Worm (Caenorhabditis elegans) whole organism, late embryonic: Measurements from ENCODE around the gene Y51B9A.14.

Source experiments
- F13H6.1 ChIP-seq: sonication (generic microtip); optimal IDR thresholded peaks from 2 replicates; lab custom pipeline; 2016; ENCODE audit warnings: missing genetic modification characterization, missing compliant biosample characterization
- ceh-24 ChIP-seq: sonication (generic microtip); optimal IDR thresholded peaks from 2 replicates; lab custom pipeline; 2016; ENCODE audit warnings: mild to moderate bottlenecking, missing genetic modification characterization, missing compliant biosample characterization
- fkh-10 ChIP-seq: fragments of 150-350 bp; optimal IDR thresholded peaks from 2 replicates; lab custom pipeline; 2014; ENCODE audit warnings: missing biosample characterization, missing genetic modification reagents, missing genetic modification characterization
- pha-4 ChIP-seq: fragments of 150-350 bp; optimal IDR thresholded peaks from 2 replicates; lab custom pipeline; 2018; ENCODE audit warnings: missing biosample characterization, missing genetic modification reagents, missing genetic modification characterization

DNA sequence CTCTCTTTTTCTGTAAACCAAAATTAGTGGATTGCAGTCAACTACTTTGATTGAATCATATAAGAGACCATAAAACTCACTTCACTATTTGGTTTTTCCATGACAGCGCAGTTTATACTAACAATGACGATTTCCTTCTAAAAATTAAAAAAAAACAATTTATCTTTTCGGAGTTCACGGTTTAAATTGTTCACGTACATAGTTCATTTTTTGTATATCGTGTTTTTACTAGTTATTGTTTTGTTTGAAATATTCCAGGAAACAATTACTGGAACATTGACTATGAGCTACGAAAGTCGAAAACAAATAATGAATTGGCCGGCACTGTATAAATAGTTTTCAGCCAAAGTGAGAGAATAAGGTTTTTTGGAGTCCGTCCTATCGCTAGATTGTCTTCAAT is 5.5 kb downstream of the Y51B9A.14 start, which contains the start of gene lido-17:
- no peak for TF ChIP-seq pha-4 (tag; lab: Kevin White, UChicago)
- no peak for TF ChIP-seq fkh-10 (GFP tag; lab: Kevin White, UChicago)
- TF ChIP-seq ceh-24 (tag; lab: Kevin White, UChicago): no peak
- TF ChIP-seq F13H6.1: no peak
